Fruit fly (Drosophila melanogaster) whole organism, prepupa: ENCODE results near the gene Eig71Ed.
A peak's percentile ranks its signal among the peaks of the same experiment; 100 is the strongest.

Experiments
- Blimp-1 ChIP-seq: fragments of 200-800 bp; sonication (Bioruptor generic); optimal IDR thresholded peaks from 3 replicates; lab custom pipeline; 2017; ENCODE audit warnings: missing biosample characterization, missing genetic modification characterization, mild to moderate bottlenecking, moderate library complexity, missing genetic modification reagents
- CG10631 ChIP-seq: fragments of 200-800 bp; sonication (Bioruptor generic); optimal IDR thresholded peaks from 2 replicates; lab custom pipeline; 2016; ENCODE audit warnings: missing biosample characterization, missing genetic modification characterization
- CG11294 ChIP-seq: fragments of 200-800 bp; sonication (Bioruptor generic); IDR thresholded peaks from 2 replicates; pipeline ENCODE4 v1.3.6; 2022; ENCODE audit warnings: missing biosample characterization, missing genetic modification characterization
- CG11762 ChIP-seq: fragments of 200-800 bp; sonication (Bioruptor generic); optimal IDR thresholded peaks from 3 replicates; lab custom pipeline; 2016; ENCODE audit warnings: missing biosample characterization, missing genetic modification characterization; ENCODE audit not compliant: insufficient read depth
- CG15336 ChIP-seq: fragments of 200-800 bp; sonication (Bioruptor generic); IDR thresholded peaks from 2 replicates; pipeline ENCODE4 v1.3.6; 2022; ENCODE audit warnings: missing biosample characterization, missing genetic modification characterization
- CG1621 ChIP-seq: fragments of 200-800 bp; sonication (Bioruptor generic); optimal IDR thresholded peaks from 3 replicates; lab custom pipeline; 2018; ENCODE audit warnings: missing biosample characterization, mild to moderate bottlenecking, missing genetic modification characterization
- CG16779 ChIP-seq: fragments of 200-800 bp; sonication (Bioruptor generic); optimal IDR thresholded peaks from 3 replicates; lab custom pipeline; 2017; ENCODE audit warnings: missing biosample characterization, mild to moderate bottlenecking, missing genetic modification characterization
- CG3032 ChIP-seq: fragments of 200-800 bp; optimal IDR thresholded peaks from 2 replicates; lab custom pipeline; 2019; ENCODE audit warnings: missing biosample characterization, mild to moderate bottlenecking, missing genetic modification characterization, moderate library complexity
- CG32006 ChIP-seq: fragments of 200-800 bp; sonication (Bioruptor generic); optimal IDR thresholded peaks from 3 replicates; lab custom pipeline; 2017; ENCODE audit warnings: missing biosample characterization, mild to moderate bottlenecking, missing genetic modification characterization
- CG3919 ChIP-seq: fragments of 200-800 bp; sonication (Bioruptor generic); optimal IDR thresholded peaks from 3 replicates; lab custom pipeline; 2016; ENCODE audit warnings: missing biosample characterization, missing genetic modification characterization
- CG4318 ChIP-seq: fragments of 200-800 bp; sonication (Bioruptor generic); optimal IDR thresholded peaks from 3 replicates; lab custom pipeline; 2017; ENCODE audit warnings: missing biosample characterization, mild to moderate bottlenecking, missing genetic modification characterization
- CG6163 ChIP-seq: fragments of 200-800 bp; sonication (Bioruptor generic); IDR thresholded peaks from 3 replicates; pipeline ENCODE4 v1.3.6; 2022; ENCODE audit warnings: missing biosample characterization, missing genetic modification characterization
- CG6276 ChIP-seq: fragments of 200-800 bp; sonication (Bioruptor generic); optimal IDR thresholded peaks from 2 replicates; lab custom pipeline; 2017; ENCODE audit warnings: missing biosample characterization, mild to moderate bottlenecking, missing genetic modification characterization
- CG6792 ChIP-seq: fragments of 200-800 bp; sonication (Bioruptor generic); optimal IDR thresholded peaks from 3 replicates; lab custom pipeline; 2016; ENCODE audit warnings: missing biosample characterization, missing genetic modification characterization
- CG6808 ChIP-seq: fragments of 200-800 bp; sonication (Bioruptor generic); optimal IDR thresholded peaks from 3 replicates; lab custom pipeline; 2017; ENCODE audit warnings: missing biosample characterization, missing genetic modification characterization, mild to moderate bottlenecking, moderate library complexity, missing genetic modification reagents
- CG7368 ChIP-seq: fragments of 200-800 bp; sonication (Bioruptor generic); optimal IDR thresholded peaks from 3 replicates; lab custom pipeline; 2016; ENCODE audit warnings: missing biosample characterization, missing genetic modification characterization
- CG8119 ChIP-seq: fragments of 200-800 bp; sonication (Bioruptor generic); IDR thresholded peaks from 3 replicates; pipeline ENCODE4 v1.3.6; 2022; ENCODE audit warnings: missing biosample characterization, missing genetic modification characterization
- CG8319 ChIP-seq: fragments of 200-800 bp; sonication (Bioruptor generic); optimal IDR thresholded peaks from 3 replicates; lab custom pipeline; 2016; ENCODE audit warnings: missing biosample characterization, missing genetic modification characterization
- CG8632 ChIP-seq: fragments of 200-800 bp; sonication (Bioruptor generic); optimal IDR thresholded peaks from 3 replicates; lab custom pipeline; 2016; ENCODE audit warnings: missing biosample characterization, missing genetic modification characterization
- CG9139 ChIP-seq: fragments of 200-800 bp; sonication (Bioruptor generic); optimal IDR thresholded peaks from 3 replicates; lab custom pipeline; 2017; ENCODE audit warnings: missing biosample characterization, mild to moderate bottlenecking, missing genetic modification characterization
- Eip75B ChIP-seq: fragments of 200-800 bp; sonication (Bioruptor generic); optimal IDR thresholded peaks from 3 replicates; lab custom pipeline; 2016; ENCODE audit warnings: missing biosample characterization, missing genetic modification characterization
- Eip78C ChIP-seq: fragments of 200-800 bp; sonication (Bioruptor generic); peaks from one replicate; lab custom pipeline; 2016; ENCODE audit warnings: missing biosample characterization, missing genetic modification characterization
- Ets21C ChIP-seq: fragments of 200-800 bp; sonication (Bioruptor generic); optimal IDR thresholded peaks from 3 replicates; lab custom pipeline; 2016; ENCODE audit warnings: missing biosample characterization, missing genetic modification characterization
- Ets96B ChIP-seq: fragments of 200-800 bp; optimal IDR thresholded peaks from 2 replicates; lab custom pipeline; 2019; ENCODE audit warnings: missing biosample characterization, mild to moderate bottlenecking, missing genetic modification characterization, moderate library complexity
- Gug ChIP-seq: fragments of 200-800 bp; sonication (Bioruptor generic); IDR thresholded peaks from 2 replicates; pipeline ENCODE4 v1.3.6; 2022; ENCODE audit warnings: missing biosample characterization, missing genetic modification characterization
- Hr38 ChIP-seq: sonication (Bioruptor generic); optimal IDR thresholded peaks from 2 replicates; lab custom pipeline; 2016; ENCODE audit warnings: missing biosample characterization, missing genetic modification characterization
- Hr39 ChIP-seq: fragments of 200-800 bp; sonication (Bioruptor generic); optimal IDR thresholded peaks from 2 replicates; lab custom pipeline; 2016; ENCODE audit warnings: missing biosample characterization, missing genetic modification characterization
- Hr4 ChIP-seq: fragments of 200-800 bp; sonication (Bioruptor generic); optimal IDR thresholded peaks from 3 replicates; lab custom pipeline; 2016; ENCODE audit warnings: missing biosample characterization, missing genetic modification characterization
- Lpt ChIP-seq: fragments of 200-800 bp; sonication (Bioruptor generic); optimal IDR thresholded peaks from 3 replicates; lab custom pipeline; 2016; ENCODE audit warnings: missing biosample characterization, missing genetic modification characterization
- Met ChIP-seq: fragments of 200-800 bp; sonication (Bioruptor generic); optimal IDR thresholded peaks from 3 replicates; lab custom pipeline; 2016; ENCODE audit warnings: missing biosample characterization, missing genetic modification characterization
- Smox ChIP-seq: fragments of 200-800 bp; sonication (Bioruptor generic); optimal IDR thresholded peaks from 3 replicates; lab custom pipeline; 2016; ENCODE audit warnings: missing biosample characterization, missing genetic modification characterization
- Sox102F ChIP-seq: fragments of 200-800 bp; sonication (Bioruptor generic); optimal IDR thresholded peaks from 2 replicates; lab custom pipeline; 2016; ENCODE audit warnings: missing biosample characterization, mild to moderate bottlenecking, missing genetic modification characterization
- Sox15 ChIP-seq: fragments of 200-800 bp; sonication (Bioruptor generic); optimal IDR thresholded peaks from 3 replicates; lab custom pipeline; 2016; ENCODE audit warnings: missing biosample characterization, missing genetic modification characterization
- achi ChIP-seq: fragments of 200-800 bp; sonication (Bioruptor generic); optimal IDR thresholded peaks from 3 replicates; lab custom pipeline; 2016; ENCODE audit warnings: missing biosample characterization, missing genetic modification characterization
- acj6 ChIP-seq: fragments of 200-800 bp; sonication (Bioruptor generic); optimal IDR thresholded peaks from 3 replicates; lab custom pipeline; 2016; ENCODE audit warnings: missing biosample characterization, missing genetic modification characterization
- cyc ChIP-seq: fragments of 200-800 bp; sonication (Bioruptor generic); optimal IDR thresholded peaks from 3 replicates; lab custom pipeline; 2016; ENCODE audit warnings: missing biosample characterization, missing genetic modification characterization
- dac ChIP-seq: fragments of 200-800 bp; sonication (Bioruptor generic); optimal IDR thresholded peaks from 2 replicates; lab custom pipeline; 2017; ENCODE audit warnings: missing biosample characterization, mild to moderate bottlenecking, missing genetic modification characterization
- dsx ChIP-seq: fragments of 200-800 bp; optimal IDR thresholded peaks from 3 replicates; lab custom pipeline; 2019; ENCODE audit warnings: missing biosample characterization, mild to moderate bottlenecking, missing genetic modification characterization, moderate library complexity; ENCODE audit not compliant: poor library complexity, severe bottlenecking
- esn ChIP-seq: fragments of 200-800 bp; sonication (Bioruptor generic); optimal IDR thresholded peaks from 2 replicates; lab custom pipeline; 2016; ENCODE audit warnings: missing biosample characterization, mild to moderate bottlenecking, missing genetic modification characterization, moderate library complexity
- fd59A ChIP-seq: fragments of 200-800 bp; sonication (Bioruptor generic); optimal IDR thresholded peaks from 2 replicates; lab custom pipeline; 2017; ENCODE audit warnings: missing biosample characterization, mild to moderate bottlenecking, missing genetic modification characterization, missing genetic modification reagents
- fd85E ChIP-seq: fragments of 200-800 bp; sonication (Bioruptor generic); optimal IDR thresholded peaks from 3 replicates; lab custom pipeline; 2016; ENCODE audit warnings: missing biosample characterization, missing genetic modification characterization
- lz ChIP-seq: fragments of 200-800 bp; sonication (Bioruptor generic); optimal IDR thresholded peaks from 3 replicates; lab custom pipeline; 2016; ENCODE audit warnings: missing biosample characterization, missing genetic modification characterization
- pdm3 ChIP-seq: fragments of 200-800 bp; sonication (Bioruptor generic); optimal IDR thresholded peaks from 3 replicates; lab custom pipeline; 2016; ENCODE audit warnings: missing biosample characterization, missing genetic modification characterization
- salr ChIP-seq, 2 experiments: fragments of 200-800 bp; sonication (Bioruptor generic); optimal IDR thresholded peaks; 3 replicates each; lab custom pipeline; 2016 to 2018; ENCODE audit warnings: missing biosample characterization in 2 of 2, missing genetic modification characterization in 2 of 2, mild to moderate bottlenecking in 1 of 2
- spab ChIP-seq: fragments of 200-800 bp; sonication (Bioruptor generic); optimal IDR thresholded peaks from 2 replicates; lab custom pipeline; 2017; ENCODE audit warnings: missing biosample characterization, mild to moderate bottlenecking, missing genetic modification characterization, missing genetic modification reagents
- ss ChIP-seq, 2 experiments: fragments of 200-800 bp; sonication (Bioruptor generic); optimal IDR thresholded peaks; 2 replicates in 1 of 2; 3 replicates in 1 of 2; lab custom pipeline; 2017 to 2018; ENCODE audit warnings: mild to moderate bottlenecking in 2 of 2, missing biosample characterization in 2 of 2, missing genetic modification characterization in 2 of 2, moderate library complexity in 1 of 2
- svp ChIP-seq: fragments of 200-800 bp; sonication (Bioruptor generic); peaks from one replicate; lab custom pipeline; 2016; ENCODE audit warnings: missing biosample characterization, missing genetic modification characterization
- topi ChIP-seq: fragments of 200-800 bp; sonication (Bioruptor generic); optimal IDR thresholded peaks from 3 replicates; lab custom pipeline; 2016; ENCODE audit warnings: missing biosample characterization, missing genetic modification characterization
- vri ChIP-seq: fragments of 200-800 bp; sonication (Bioruptor generic); optimal IDR thresholded peaks from 3 replicates; lab custom pipeline; 2016; ENCODE audit warnings: missing biosample characterization, mild to moderate bottlenecking, missing genetic modification characterization

Gene Eig71Ed

dm6 chr3L:15616900-15617299 lies 35.4 kb upstream of the Eig71Ed start:
- no peak for TF ChIP-seq spab (GFP tag; lab: Kevin White, UChicago)

dm6 chr3L:15619626-15620247 lies 32.6 kb upstream of the Eig71Ed start, which contains the start of gene Phs:
Gene Phs, plus strand, starts transcription at chr3L:15619901.
- peak; percentile 51 for TF ChIP-seq Sox15 (GFP tag; lab: Kevin White, UChicago)
- peak; percentile 59 for TF ChIP-seq CG32006 (GFP tag; lab: Kevin White, UChicago)
- TF ChIP-seq Blimp-1 (GFP tag; lab: Kevin White, UChicago): peak; percentile 50
- peak; percentile 72 for TF ChIP-seq dsx (GFP tag; lab: Kevin White, UChicago)
- TF ChIP-seq CG10631 (GFP tag; lab: Kevin White, UChicago): peak; percentile 67
- peak; percentile 16 for TF ChIP-seq CG9139
- peak; percentile 58 for TF ChIP-seq Smox
- TF ChIP-seq pdm3: peak; percentile 74
- TF ChIP-seq esn (GFP tag; lab: Kevin White, UChicago): peak; percentile 82
- peak; percentile 26 for TF ChIP-seq Ets96B (tag; lab: Kevin White, UChicago)
- TF ChIP-seq Hr39 (GFP tag; lab: Kevin White, UChicago): peak; percentile 77
- peak; percentile 15 for TF ChIP-seq spab (GFP tag; lab: Kevin White, UChicago)
- peak; percentile 71 for TF ChIP-seq Sox102F (GFP tag; lab: Kevin White, UChicago)
- peak; percentile 32 for TF ChIP-seq fd59A (GFP tag; lab: Kevin White, UChicago)
- TF ChIP-seq CG15336 (GFP tag; lab: Robert Waterston, UW): no peak; the same call in 1 of the 2 replicates
- TF ChIP-seq CG16779 (tag; lab: Kevin White, UChicago): peak; percentile 29
- TF ChIP-seq Ets21C (GFP tag; lab: Kevin White, UChicago): peak; percentile 63
- TF ChIP-seq Eip75B (GFP tag; lab: Kevin White, UChicago): peak; percentile 70
- TF ChIP-seq achi (GFP tag; lab: Kevin White, UChicago): peak; percentile 68
- TF ChIP-seq Hr38: no peak
- TF ChIP-seq CG1621 (tag; lab: Kevin White, UChicago): peak; percentile 31
- peak; percentile 15 for TF ChIP-seq CG8632
- peak; percentile 85 for TF ChIP-seq svp (GFP tag; lab: Kevin White, UChicago)
- TF ChIP-seq CG6163 (GFP tag; lab: Robert Waterston, UW): peak; percentile 70
- peak; percentile 41 for TF ChIP-seq dac
- TF ChIP-seq topi (GFP tag; lab: Kevin White, UChicago): peak; percentile 85
- peak; percentile 32; the same call in 1 of the 2 replicates for TF ChIP-seq CG11294
- TF ChIP-seq lz (GFP tag; lab: Kevin White, UChicago): peak; percentile 86
- no peak for TF ChIP-seq CG11762 (GFP tag; lab: Kevin White, UChicago)
- peak; percentile 77 for TF ChIP-seq Met (GFP tag; lab: Kevin White, UChicago)
- TF ChIP-seq Eip78C: peak; percentile 85
- peak; percentile 6 to 51 for TF ChIP-seq salr (GFP tag; optimal IDR thresholded peaks at IDR 0.05; lab: Kevin White, UChicago)
- peak; percentile 90 for TF ChIP-seq CG3919
- TF ChIP-seq vri (GFP tag; lab: Kevin White, UChicago): peak; percentile 81
- TF ChIP-seq Gug (GFP tag; lab: Robert Waterston, UW): peak; percentile 33; the same call in 1 of the 2 replicates
- TF ChIP-seq cyc (GFP tag; lab: Kevin White, UChicago): peak; percentile 87
- TF ChIP-seq CG6808: peak; percentile 41
- TF ChIP-seq CG3032 (tag; lab: Kevin White, UChicago): peak; percentile 42
- TF ChIP-seq ss (GFP tag; optimal IDR thresholded peaks at IDR 0.05; lab: Kevin White, UChicago): peak; percentile 34 to 64
- no peak for TF ChIP-seq Lpt
- no peak for TF ChIP-seq CG6276 (GFP tag; lab: Kevin White, UChicago)
- peak; percentile 69 for TF ChIP-seq CG7368 (GFP tag; lab: Kevin White, UChicago)
- TF ChIP-seq acj6 (GFP tag; lab: Kevin White, UChicago): peak; percentile 61
- TF ChIP-seq CG4318: no peak
- peak; percentile 59 for TF ChIP-seq CG8319 (GFP tag; lab: Kevin White, UChicago)
- peak; percentile 65 for TF ChIP-seq fd85E (GFP tag; lab: Kevin White, UChicago)
- peak; percentile 28 for TF ChIP-seq Hr4
- no peak for TF ChIP-seq CG8119 (GFP tag; lab: Robert Waterston, UW)
- TF ChIP-seq CG6792 (GFP tag; lab: Kevin White, UChicago): peak; percentile 66
